Worm (Caenorhabditis elegans) whole organism, young adult: ENCODE measurements around the gene Y62H9A.7.
A peak's percentile ranks its signal among the peaks of the same experiment; 100 is the strongest.

ENCODE experiments used
- B0035.1 ChIP-seq: sonication (generic microtip); optimal IDR thresholded peaks from 2 replicates; lab custom pipeline; 2016; ENCODE audit warnings: missing genetic modification characterization, mild to moderate bottlenecking, missing compliant biosample characterization, missing genotype, missing genetic modification reagents
- C06A6.2 ChIP-seq: fragments of 200-800 bp; sonication (Bioruptor generic); conservative IDR thresholded peaks from 2 replicates; pipeline ENCODE4 v1.3.6; 2022; ENCODE audit warnings: missing genetic modification characterization, missing compliant biosample characterization
- C17E4.6 ChIP-seq: fragments of 200-800 bp; sonication (Bioruptor generic); IDR thresholded peaks from 2 replicates; pipeline ENCODE4 v1.3.6; 2022; ENCODE audit warnings: missing genetic modification reagents, missing genetic modification characterization, missing compliant biosample characterization
- D2030.7 ChIP-seq: fragments of 200-800 bp; sonication (Bioruptor generic); IDR thresholded peaks from 2 replicates; pipeline ENCODE4 v1.3.6; 2022; ENCODE audit warnings: missing genetic modification reagents, missing genetic modification characterization, missing compliant biosample characterization
- F23B12.7 ChIP-seq: sonication (generic microtip); optimal IDR thresholded peaks from 2 replicates; lab custom pipeline; 2017; ENCODE audit warnings: missing genetic modification characterization, mild to moderate bottlenecking, missing compliant biosample characterization, antibody characterized with exemption, moderate library complexity; ENCODE audit not compliant: insufficient read depth
- F33H1.4 ChIP-seq: fragments of 200-800 bp; sonication (Bioruptor generic); IDR thresholded peaks from 2 replicates; pipeline ENCODE4 v1.3.6; 2022; ENCODE audit warnings: missing genetic modification reagents, missing genetic modification characterization, missing compliant biosample characterization
- F39B2.1 ChIP-seq: fragments of 200-800 bp; sonication (Bioruptor generic); IDR thresholded peaks from 2 replicates; pipeline ENCODE4 v1.3.6; 2022; ENCODE audit warnings: missing genetic modification reagents, missing genetic modification characterization, missing compliant biosample characterization
- F55B11.4 ChIP-seq: sonication (generic microtip); optimal IDR thresholded peaks from 2 replicates; lab custom pipeline; 2016; ENCODE audit warnings: missing compliant biosample characterization, missing genetic modification characterization, borderline replicate concordance; ENCODE audit not compliant: insufficient read depth
- F57A8.1 ChIP-seq: fragments of 200-800 bp; sonication (Bioruptor generic); optimal IDR thresholded peaks from 2 replicates; lab custom pipeline; 2018; ENCODE audit warnings: mild to moderate bottlenecking, missing genetic modification characterization, moderate library complexity, missing compliant biosample characterization
- F57C9.4 ChIP-seq: sonication (generic microtip); optimal IDR thresholded peaks from 2 replicates; lab custom pipeline; 2017; ENCODE audit warnings: mild to moderate bottlenecking, missing genetic modification characterization, missing compliant biosample characterization
- K11D2.4 ChIP-seq: fragments of 200-800 bp; sonication (Bioruptor generic); IDR thresholded peaks from 2 replicates; pipeline ENCODE4 v1.3.6; 2022; ENCODE audit warnings: missing genetic modification reagents, missing genetic modification characterization, missing compliant biosample characterization
- K12H6.12 ChIP-seq: fragments of 200-800 bp; sonication (Bioruptor generic); optimal IDR thresholded peaks from 2 replicates; lab custom pipeline; 2018; ENCODE audit warnings: mild to moderate bottlenecking, missing genetic modification characterization, missing compliant biosample characterization
- T26A5.8 ChIP-seq: sonication (generic microtip); optimal IDR thresholded peaks from 2 replicates; lab custom pipeline; 2016; ENCODE audit warnings: missing genetic modification characterization, missing compliant biosample characterization
- Y53F4B.3 ChIP-seq: fragments of 200-800 bp; sonication (Bioruptor generic); IDR thresholded peaks from 2 replicates; pipeline ENCODE4 v1.3.6; 2022; ENCODE audit warnings: missing genetic modification reagents, missing genetic modification characterization, missing compliant biosample characterization
- Y67H2A.10 ChIP-seq: fragments of 200-800 bp; sonication (Bioruptor generic); conservative IDR thresholded peaks from 2 replicates; pipeline ENCODE4 v1.3.6; 2022; ENCODE audit warnings: missing genetic modification reagents, missing genetic modification characterization, missing compliant biosample characterization
- Y79H2A.3 ChIP-seq: fragments of 200-800 bp; sonication (Bioruptor generic); conservative IDR thresholded peaks from 2 replicates; pipeline ENCODE4 v1.3.6; 2022; ENCODE audit warnings: missing genetic modification reagents, missing genetic modification characterization, missing compliant biosample characterization
- ZK185.1 ChIP-seq: sonication (generic microtip); optimal IDR thresholded peaks from 2 replicates; lab custom pipeline; 2016; ENCODE audit warnings: mild to moderate bottlenecking, missing genetic modification characterization, missing compliant biosample characterization; ENCODE audit not compliant: poor library complexity, severe bottlenecking
- ama-1 ChIP-seq, 3 experiments: fragments of 150-350 bp in 1 of 3; sonication (generic microtip) in 2 of 3; optimal IDR thresholded peaks; 2 replicates each; lab custom pipeline; 2014 to 2018; ENCODE audit warnings: missing biosample characterization in 2 of 3, missing genetic modification characterization in 2 of 3, missing genetic modification reagents in 2 of 3
- athp-1 ChIP-seq: sonication (generic microtip); optimal IDR thresholded peaks from 2 replicates; lab custom pipeline; 2017; ENCODE audit warnings: mild to moderate bottlenecking, missing genetic modification characterization, missing compliant biosample characterization
- bed-2 ChIP-seq: fragments of 200-800 bp; sonication (Bioruptor generic); IDR thresholded peaks from 2 replicates; pipeline ENCODE4 v1.3.6; 2022; ENCODE audit warnings: missing genetic modification reagents, missing genetic modification characterization, missing compliant biosample characterization
- ccch-3 ChIP-seq: fragments of 200-800 bp; sonication (Bioruptor generic); optimal IDR thresholded peaks from 2 replicates; lab custom pipeline; 2018; ENCODE audit warnings: mild to moderate bottlenecking, missing genetic modification characterization, missing compliant biosample characterization
- ceh-100 ChIP-seq: fragments of 200-800 bp; sonication (Bioruptor generic); IDR thresholded peaks from 2 replicates; pipeline ENCODE4 v1.3.6; 2022; ENCODE audit warnings: missing genetic modification reagents, missing genetic modification characterization, missing compliant biosample characterization
- chd-7 ChIP-seq: sonication (generic microtip); optimal IDR thresholded peaks from 2 replicates; lab custom pipeline; 2016; ENCODE audit warnings: mild to moderate bottlenecking, missing genetic modification characterization, moderate library complexity, missing compliant biosample characterization
- die-1 ChIP-seq: sonication (generic microtip); optimal IDR thresholded peaks from 2 replicates; lab custom pipeline; 2016; ENCODE audit warnings: missing genotype, mild to moderate bottlenecking, missing genetic modification characterization, missing compliant biosample characterization
- dox-1 ChIP-seq: fragments of 200-800 bp; sonication (Bioruptor generic); IDR thresholded peaks from 2 replicates; pipeline ENCODE4 v1.3.6; 2022; ENCODE audit warnings: missing genetic modification reagents, missing genetic modification characterization, missing compliant biosample characterization
- efl-1 ChIP-seq: fragments of 150-350 bp; optimal IDR thresholded peaks from 2 replicates; lab custom pipeline; 2014; ENCODE audit warnings: missing biosample characterization, missing genetic modification reagents, missing genetic modification characterization
- egrh-3 ChIP-seq: fragments of 200-800 bp; sonication (Bioruptor generic); IDR thresholded peaks from 2 replicates; pipeline ENCODE4 v1.3.6; 2022; ENCODE audit warnings: missing genetic modification reagents, missing genetic modification characterization, missing compliant biosample characterization
- ekl-4 ChIP-seq: fragments of 200-800 bp; sonication (Bioruptor generic); IDR thresholded peaks from 2 replicates; pipeline ENCODE4 v1.3.6; 2022; ENCODE audit warnings: missing genetic modification reagents, missing genetic modification characterization, missing compliant biosample characterization
- ets-4 ChIP-seq: fragments of 200-800 bp; sonication (Bioruptor generic); optimal IDR thresholded peaks from 2 replicates; lab custom pipeline; 2018; ENCODE audit warnings: mild to moderate bottlenecking, missing genetic modification characterization, missing compliant biosample characterization
- hrde-1 ChIP-seq: sonication (generic microtip); optimal IDR thresholded peaks from 2 replicates; lab custom pipeline; 2016; ENCODE audit warnings: missing genetic modification characterization, mild to moderate bottlenecking, missing compliant biosample characterization, moderate library complexity, missing genotype, missing genetic modification reagents, borderline replicate concordance
- let-526 ChIP-seq: fragments of 200-800 bp; sonication (Bioruptor generic); IDR thresholded peaks from 2 replicates; pipeline ENCODE4 v1.3.6; 2022; ENCODE audit warnings: missing genetic modification reagents, missing genetic modification characterization, missing compliant biosample characterization
- lin-26 ChIP-seq: fragments of 200-800 bp; sonication (Bioruptor generic); IDR thresholded peaks from 2 replicates; pipeline ENCODE4 v1.3.6; 2022; ENCODE audit warnings: missing genetic modification reagents, missing genetic modification characterization, missing compliant biosample characterization
- lin-35 ChIP-seq, 3 experiments: fragments of 150-350 bp in 2 of 3; sonication (generic microtip) in 1 of 3; optimal IDR thresholded peaks; 2 replicates each; lab custom pipeline; 2014 to 2018; ENCODE audit warnings: missing biosample characterization in 3 of 3, missing genetic modification characterization in 3 of 3, missing genetic modification reagents in 3 of 3
- lin-54 ChIP-seq: fragments of 200-800 bp; sonication (Bioruptor generic); optimal IDR thresholded peaks from 2 replicates; lab custom pipeline; 2018; ENCODE audit warnings: mild to moderate bottlenecking, missing genetic modification characterization, missing compliant biosample characterization
- madf-10 ChIP-seq: sonication (generic microtip); optimal IDR thresholded peaks from 2 replicates; lab custom pipeline; 2016; ENCODE audit warnings: mild to moderate bottlenecking, missing genetic modification characterization, missing compliant biosample characterization
- madf-3 ChIP-seq: fragments of 200-800 bp; sonication (Bioruptor generic); IDR thresholded peaks from 2 replicates; pipeline ENCODE4 v1.3.6; 2022; ENCODE audit warnings: missing genetic modification reagents, missing genetic modification characterization, missing compliant biosample characterization
- mel-28 ChIP-seq: sonication (generic microtip); optimal IDR thresholded peaks from 2 replicates; lab custom pipeline; 2016; ENCODE audit warnings: borderline replicate concordance, mild to moderate bottlenecking, missing genetic modification characterization, missing compliant biosample characterization
- mes-4 ChIP-seq: sonication (generic microtip); optimal IDR thresholded peaks from 2 replicates; lab custom pipeline; 2016; ENCODE audit warnings: missing genotype, missing genetic modification characterization, missing compliant biosample characterization
- mxl-1 ChIP-seq: sonication (generic microtip); optimal IDR thresholded peaks from 2 replicates; lab custom pipeline; 2016; ENCODE audit warnings: missing genetic modification characterization, missing compliant biosample characterization
- nfyb-1 ChIP-seq: fragments of 200-800 bp; sonication (Bioruptor generic); IDR thresholded peaks from 2 replicates; pipeline ENCODE4 v1.3.6; 2022; ENCODE audit warnings: missing genetic modification reagents, missing genetic modification characterization, missing compliant biosample characterization
- nhr-27 ChIP-seq: fragments of 200-800 bp; sonication (Bioruptor generic); optimal IDR thresholded peaks from 2 replicates; lab custom pipeline; 2018; ENCODE audit warnings: mild to moderate bottlenecking, missing genetic modification characterization, moderate library complexity, missing compliant biosample characterization
- nhr-80 ChIP-seq: sonication (generic microtip); optimal IDR thresholded peaks from 2 replicates; lab custom pipeline; 2016; ENCODE audit warnings: missing genetic modification characterization, missing compliant biosample characterization
- pbrm-1 ChIP-seq: fragments of 200-800 bp; sonication (Bioruptor generic); IDR thresholded peaks from 2 replicates; pipeline ENCODE4 v1.3.6; 2022; ENCODE audit warnings: missing genetic modification reagents, missing genetic modification characterization, missing compliant biosample characterization
- rec-8 ChIP-seq, 2 experiments: sonication (generic microtip); optimal IDR thresholded peaks; 2 replicates each; lab custom pipeline; 2016; ENCODE audit warnings: mild to moderate bottlenecking in 2 of 2, missing genetic modification characterization in 2 of 2, missing genetic modification reagents in 2 of 2, missing genotype in 2 of 2, missing biosample characterization in 1 of 2, missing compliant biosample characterization in 1 of 2, moderate library complexity in 1 of 2
- tbx-9 ChIP-seq: sonication (generic microtip); optimal IDR thresholded peaks from 2 replicates; lab custom pipeline; 2016; ENCODE audit warnings: borderline replicate concordance, missing genetic modification characterization, inconsistent platforms, missing compliant biosample characterization
- tlf-1 ChIP-seq: fragments of 200-800 bp; sonication (Bioruptor generic); optimal IDR thresholded peaks from 2 replicates; lab custom pipeline; 2018; ENCODE audit warnings: mild to moderate bottlenecking, missing genetic modification characterization, missing compliant biosample characterization
- ztf-18 ChIP-seq: sonication (generic microtip); optimal IDR thresholded peaks from 2 replicates; lab custom pipeline; 2016; ENCODE audit warnings: missing genotype, mild to moderate bottlenecking, missing genetic modification characterization, missing compliant biosample characterization
- ztf-6 ChIP-seq: fragments of 200-800 bp; sonication (Bioruptor generic); IDR thresholded peaks from 2 replicates; pipeline ENCODE4 v1.3.6; 2022; ENCODE audit warnings: missing genetic modification reagents, missing genetic modification characterization, missing compliant biosample characterization

The Y62H9A.7 gene

ce11 chrX:11872210-11872609 is 13.3 kb downstream of the Y62H9A.7 start (continued):
- TF ChIP-seq rec-8 (tag; optimal IDR thresholded peaks at IDR 0.05; lab: Kevin White, UChicago) (peak in 1 of 2 experiments; percentile 5), nhr-27 (tag; lab: Kevin White, UChicago) (no peak), K11D2.4 (GFP tag; lab: Robert Waterston, UW) (no peak), Y53F4B.3 (GFP tag; lab: Robert Waterston, UW) (no peak), bed-2 (GFP tag; lab: Robert Waterston, UW) (no peak), F39B2.1 (GFP tag; lab: Robert Waterston, UW) (no peak), Y79H2A.3 (0 out of 2 replicates have a peak, but pooled peaks have one; percentile 21), nhr-80 (tag; lab: Kevin White, UChicago) (peak; percentile 17), lin-54 (no peak), efl-1 (GFP tag; lab: Kevin White, UChicago) (no peak), ztf-6 (GFP tag; lab: Robert Waterston, UW) (no peak), mxl-1 (tag; lab: Kevin White, UChicago) (no peak), F33H1.4 (GFP tag; lab: Robert Waterston, UW) (no peak), lin-35 (GFP tag; optimal IDR thresholded peaks at IDR 0.05; lab: Kevin White, UChicago) (no peak), madf-3 (no peak), Y67H2A.10 (no peak), tbx-9 (tag; lab: Kevin White, UChicago) (no peak), hrde-1 (tag; lab: Kevin White, UChicago) (no peak), pbrm-1 (GFP tag; lab: Robert Waterston, UW) (no peak), F55B11.4 (tag; lab: Kevin White, UChicago) (no peak), K12H6.12 (tag; lab: Kevin White, UChicago) (no peak), let-526 (no peak), ZK185.1 (peak; percentile 55), F23B12.7 (tag; lab: Kevin White, UChicago) (no peak), chd-7 (tag; lab: Kevin White, UChicago) (no peak), die-1 (tag; lab: Kevin White, UChicago) (peak; percentile 44), D2030.7 (GFP tag; lab: Robert Waterston, UW) (peak; percentile 57), nfyb-1 (GFP tag; lab: Robert Waterston, UW) (peak; percentile 78), ets-4 (GFP tag; lab: Kevin White, UChicago) (no peak), ztf-18 (tag; lab: Kevin White, UChicago) (peak; percentile 64), T26A5.8 (tag; lab: Kevin White, UChicago) (no peak), ccch-3 (no peak), F57C9.4 (no peak), tlf-1 (GFP tag; lab: Kevin White, UChicago) (no peak), B0035.1 (tag; lab: Kevin White, UChicago) (peak; percentile 47), C17E4.6 (GFP tag; lab: Robert Waterston, UW) (no peak), F57A8.1 (no peak), ama-1 (optimal IDR thresholded peaks at IDR 0.05; lab: Kevin White, UChicago) (no peak), ama-1 (GFP tag; optimal IDR thresholded peaks at IDR 0.05; lab: Kevin White, UChicago) (no peak), egrh-3 (GFP tag; lab: Robert Waterston, UW) (no peak), dox-1 (GFP tag; lab: Robert Waterston, UW) (peak; percentile 68), C06A6.2 (GFP tag; lab: Robert Waterston, UW) (no peak), mes-4 (tag; lab: Kevin White, UChicago) (no peak), ekl-4 (GFP tag; lab: Robert Waterston, UW) (peak; percentile 36), athp-1 (tag; lab: Kevin White, UChicago) (no peak), mel-28 (tag; lab: Kevin White, UChicago) (no peak), lin-26 (GFP tag; lab: Robert Waterston, UW) (peak; percentile 93), ceh-100 (GFP tag; lab: Robert Waterston, UW) (0 out of 2 replicates have a peak, but pooled peaks have one; percentile 23), madf-10 (tag; lab: Kevin White, UChicago) (peak; percentile 52)
